Worm (Caenorhabditis elegans) whole organism, L4/young adult: ENCODE data around the gene F37B12.3.
A peak's percentile ranks its signal among the peaks of the same experiment; 100 is the strongest.

ENCODE experiments used
- W03F9.2 ChIP-seq: fragments of 150-350 bp; optimal IDR thresholded peaks from 2 replicates; lab custom pipeline; 2014; ENCODE audit warnings: missing biosample characterization, missing genetic modification characterization
- dao-5 ChIP-seq: sonication (generic microtip); optimal IDR thresholded peaks from 2 replicates; lab custom pipeline; 2016; ENCODE audit warnings: missing genotype, missing genetic modification characterization, moderate library complexity, missing compliant biosample characterization
- him-1 ChIP-seq: sonication (generic microtip); optimal IDR thresholded peaks from 2 replicates; lab custom pipeline; 2016; ENCODE audit warnings: missing genotype, missing genetic modification reagents, missing genetic modification characterization, missing compliant biosample characterization

The F37B12.3 gene

DNA sequence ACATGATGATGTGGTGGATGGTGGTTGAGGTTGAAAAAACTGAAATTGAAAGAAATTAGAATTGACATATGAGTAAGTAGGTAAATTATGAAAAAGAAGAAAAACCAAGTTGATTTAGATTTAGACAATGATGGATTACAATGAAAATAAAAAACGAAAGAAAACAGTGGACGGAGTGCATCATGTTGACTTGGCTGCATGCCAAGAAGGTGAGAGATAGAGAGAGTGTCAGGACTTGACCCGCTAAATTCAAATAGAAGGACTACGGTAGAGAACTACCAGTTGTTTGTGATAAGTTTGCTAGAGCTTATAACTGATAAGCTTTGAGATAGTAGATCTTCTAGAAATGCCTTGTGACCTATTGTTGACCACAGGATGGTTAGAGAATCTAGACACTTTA lies 19.9 kb upstream of the F37B12.3 start, which contains the start of gene T24B8.3:
TSS of gene T24B8.3 (minus strand) at position 39 of the 400 bp plus-strand sequence.
- TF ChIP-seq him-1 (tag; lab: Kevin White, UChicago) = no peak
- TF ChIP-seq W03F9.2 = no peak
- TF ChIP-seq dao-5 = no peak

ce11 chrII:9060332-9060840 lies 19.2 kb upstream of the F37B12.3 start:
- TF ChIP-seq dao-5 = peak; percentile 9
- peak; percentile 9 for TF ChIP-seq W03F9.2
- TF ChIP-seq him-1 (tag; lab: Kevin White, UChicago) = peak; percentile 88

DNA sequence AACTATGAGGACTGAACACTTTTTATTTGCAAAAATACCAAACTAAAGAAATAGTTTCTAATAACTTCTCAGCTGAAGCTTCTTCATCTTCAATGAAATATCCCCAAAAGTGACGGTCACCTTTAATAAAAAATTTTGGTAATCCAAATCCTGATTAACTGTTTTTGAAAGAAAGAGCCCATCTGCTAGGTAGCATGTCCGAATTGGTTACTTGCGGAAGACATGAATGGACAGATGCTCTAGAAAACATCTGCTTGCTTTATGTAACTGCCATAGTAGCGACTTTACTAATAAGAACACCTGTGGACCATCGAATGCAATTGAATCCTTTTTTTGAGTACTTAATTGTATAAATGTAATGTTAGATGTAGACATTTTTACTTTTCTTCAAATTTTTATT lies 17.8 kb upstream of the F37B12.3 start:
- TF ChIP-seq dao-5 (no peak), W03F9.2 (no peak), him-1 (tag; lab: Kevin White, UChicago) (no peak)

DNA sequence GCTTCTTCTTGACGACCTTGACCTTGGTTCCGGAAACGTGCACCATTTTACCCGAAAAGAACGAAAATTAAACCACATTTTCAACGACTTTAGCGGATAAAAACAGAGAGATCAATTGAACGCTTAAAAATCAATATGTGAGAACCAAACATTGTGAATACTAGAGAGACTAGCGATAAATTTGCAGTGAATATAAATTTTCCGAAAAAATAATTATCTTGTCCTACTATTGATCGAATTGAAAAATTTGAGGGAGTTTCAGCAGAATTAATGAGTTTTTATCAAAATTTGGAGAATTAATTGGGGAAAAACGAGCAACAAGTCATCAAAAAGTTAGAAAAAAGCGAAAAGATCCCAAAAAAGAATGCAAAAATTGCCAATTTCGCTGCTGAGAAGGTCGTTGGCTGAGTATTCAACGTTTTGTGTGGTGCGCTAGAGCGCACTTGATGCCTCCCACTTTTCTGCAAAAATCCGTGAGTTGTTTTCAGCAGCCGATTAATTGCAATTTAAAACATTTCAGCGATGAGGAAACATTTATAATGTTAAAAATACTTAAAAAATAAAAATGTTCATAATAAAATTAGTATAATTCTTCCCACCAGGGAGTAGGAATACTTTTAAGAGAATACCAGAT lies 15.9 kb upstream of the F37B12.3 start, which contains the start of gene rpl-32:
TSS of gene rpl-32 (minus strand) at position 51 of the 634 bp plus-strand sequence.
- TF ChIP-seq dao-5 (no peak), him-1 (tag; lab: Kevin White, UChicago) (peak; percentile 41), W03F9.2 (peak; percentile 90)

- TF ChIP-seq him-1 (tag; lab: Kevin White, UChicago) (no peak), dao-5 (peak; percentile 51)
Observed at ce11 chrII:9056215-9056819, 15.1 kb upstream of the F37B12.3 start.

DNA sequence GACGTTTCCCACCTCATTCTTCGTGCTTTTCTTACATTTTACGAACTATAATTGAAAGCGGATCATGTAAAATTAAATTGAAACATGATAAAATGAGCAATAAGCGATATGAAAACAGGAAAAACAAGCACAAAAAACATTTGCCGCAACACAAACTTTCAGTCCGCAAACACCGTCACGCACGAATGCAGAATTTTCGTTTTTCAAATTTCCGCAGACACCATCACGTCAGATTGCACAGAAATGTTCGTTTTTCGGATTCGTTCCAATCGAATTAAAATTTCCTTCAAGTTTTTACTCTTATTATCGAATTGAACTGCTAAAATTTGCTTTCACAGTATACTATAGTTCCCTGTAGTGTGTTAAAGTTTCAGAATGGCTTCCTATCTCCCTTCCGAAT lies 13.4 kb upstream of the F37B12.3 start, which contains the start of gene chmp-7:
TSS of gene chmp-7 (plus strand) at position 369 of the 400 bp plus-strand sequence.
- TF ChIP-seq him-1 (tag; lab: Kevin White, UChicago) = peak; percentile 62
- no peak for TF ChIP-seq W03F9.2
- no peak for TF ChIP-seq dao-5

- TF ChIP-seq W03F9.2 (no peak), dao-5 (no peak), him-1 (tag; lab: Kevin White, UChicago) (no peak)
Observed at ce11 chrII:9053564-9053963, 12.4 kb upstream of the F37B12.3 start, which contains the start of gene T24B8.7. TSS of gene T24B8.7 (minus strand) at chrII:9053664.

DNA sequence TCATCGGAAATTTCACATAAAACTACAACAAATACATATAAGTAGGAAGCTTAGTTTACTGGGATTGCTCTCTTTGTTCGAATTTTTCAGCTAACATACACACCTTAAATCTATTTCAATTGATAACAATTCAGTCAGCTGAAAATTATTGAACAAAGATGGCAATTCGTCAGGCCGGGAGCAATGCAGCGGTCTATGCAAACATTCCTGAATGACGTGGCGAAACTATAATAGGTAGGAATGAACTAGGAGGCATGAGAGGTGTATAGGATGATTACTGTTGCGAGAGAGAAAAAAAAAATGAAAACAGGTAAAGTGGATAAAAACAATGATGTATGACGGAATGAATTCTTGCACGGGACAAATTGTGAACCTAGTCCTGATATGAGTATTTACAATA lies 853 bp upstream of the F37B12.3 start:
- no peak for TF ChIP-seq W03F9.2

- TF ChIP-seq W03F9.2 = no peak
- no peak for TF ChIP-seq him-1 (tag; lab: Kevin White, UChicago)
- no peak for TF ChIP-seq dao-5
Observed at ce11 chrII:9038736-9039135, 2.5 kb downstream of the F37B12.3 start.

- TF ChIP-seq dao-5 (no peak), W03F9.2 (no peak), him-1 (tag; lab: Kevin White, UChicago) (no peak)
Observed at ce11 chrII:9038201-9038600, 3.0 kb downstream of the F37B12.3 start, which contains the start of gene gcs-1. TSS of gene gcs-1 (minus strand) at chrII:9038301.

DNA sequence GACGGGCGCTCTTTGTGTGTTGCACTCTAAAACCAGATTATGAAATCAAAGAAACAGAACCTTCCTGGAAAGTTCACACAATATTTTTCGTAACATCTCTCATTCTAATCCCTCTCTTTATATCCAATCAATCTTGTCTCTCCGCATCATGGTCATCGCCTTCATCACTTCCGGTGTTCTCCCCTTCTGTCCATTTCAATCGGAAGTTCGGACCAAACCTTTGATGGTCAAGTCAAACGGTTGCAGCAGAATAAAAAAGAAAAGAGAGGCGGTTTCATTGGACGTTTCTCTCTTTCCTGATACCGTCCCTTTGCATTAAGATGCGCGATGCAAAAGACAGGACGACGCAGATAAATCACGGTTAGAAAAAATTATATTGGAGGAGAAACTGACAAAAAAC lies 8.2 kb downstream of the F37B12.3 start:
- TF ChIP-seq W03F9.2 (no peak), him-1 (tag; lab: Kevin White, UChicago) (no peak), dao-5 (no peak)

ce11 chrII:9031891-9032290 lies 9.3 kb downstream of the F37B12.3 start:
- no peak for TF ChIP-seq W03F9.2
- no peak for TF ChIP-seq him-1 (tag; lab: Kevin White, UChicago)
- no peak for TF ChIP-seq dao-5

- TF ChIP-seq him-1 (tag; lab: Kevin White, UChicago) (no peak), dao-5 (no peak), W03F9.2 (no peak)
Observed at ce11 chrII:9029218-9029672, 12.0 kb downstream of the F37B12.3 start, which contains the start of gene F37B12.1. TSS of gene F37B12.1 (minus strand) at chrII:9029268.

ce11 chrII:9028096-9028495 lies 13.1 kb downstream of the F37B12.3 start:
- no peak for TF ChIP-seq him-1 (tag; lab: Kevin White, UChicago)
- no peak for TF ChIP-seq dao-5
- TF ChIP-seq W03F9.2 = no peak

DNA sequence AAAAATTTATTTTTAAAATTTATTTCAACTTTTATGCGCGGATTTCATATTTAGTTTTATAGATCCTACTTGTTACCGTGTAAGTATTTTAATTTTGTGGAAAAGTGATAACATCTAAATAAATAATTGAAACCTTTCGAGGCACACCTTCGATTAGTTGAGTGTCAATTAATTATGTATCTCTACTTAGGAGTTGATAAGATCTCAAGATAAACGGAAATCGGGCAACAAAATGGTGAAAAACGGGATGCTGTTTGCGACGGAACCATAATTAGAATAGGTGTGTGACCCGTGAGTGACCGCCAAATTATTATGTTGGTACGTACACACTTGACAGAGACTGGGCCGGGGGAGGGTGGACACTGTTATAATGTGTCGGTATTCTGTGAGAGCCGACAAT lies 14.9 kb downstream of the F37B12.3 start:
- TF ChIP-seq him-1 (tag; lab: Kevin White, UChicago) (no peak), W03F9.2 (no peak), dao-5 (no peak)
